Fruit fly (Drosophila melanogaster) whole organism, wandering third instar larva: Measurements from ENCODE around the gene Vps4.

Source experiments
- Abd-B ChIP-seq: fragments of >200 bp; optimal IDR thresholded peaks from 2 replicates; lab custom pipeline; 2017; ENCODE audit warnings: missing biosample characterization, missing genetic modification characterization
- CG32264 ChIP-seq: fragments of 200-800 bp; sonication (Bioruptor generic); optimal IDR thresholded peaks from 2 replicates; lab custom pipeline; 2016; ENCODE audit warnings: missing biosample characterization, missing genetic modification characterization
- CG9705 ChIP-seq: fragments of 200-800 bp; sonication (Bioruptor generic); optimal IDR thresholded peaks from 2 replicates; lab custom pipeline; 2018; ENCODE audit warnings: missing biosample characterization, mild to moderate bottlenecking, missing genetic modification characterization
- CrebA ChIP-seq: fragments of 200-800 bp; sonication (Bioruptor generic); optimal IDR thresholded peaks from 2 replicates; lab custom pipeline; 2016; ENCODE audit warnings: missing biosample characterization, mild to moderate bottlenecking, missing genetic modification characterization, borderline replicate concordance
- Dfd ChIP-seq: fragments of >200 bp; optimal IDR thresholded peaks from 2 replicates; lab custom pipeline; 2017; ENCODE audit warnings: missing biosample characterization, missing genetic modification characterization
- Dif ChIP-seq: fragments of 200-275, 200-300 bp; sonication (Bioruptor generic); optimal IDR thresholded peaks from 2 replicates; lab custom pipeline; 2018; ENCODE audit warnings: missing biosample characterization, missing genetic modification characterization; ENCODE audit not compliant: partially characterized antibody
- GATAd ChIP-seq: sonication (Bioruptor generic); optimal IDR thresholded peaks from 2 replicates; lab custom pipeline; 2016; ENCODE audit warnings: missing biosample characterization, missing genetic modification characterization
- HLH106 ChIP-seq: fragments of 200-800 bp; optimal IDR thresholded peaks from 3 replicates; lab custom pipeline; 2019; ENCODE audit warnings: missing biosample characterization, mild to moderate bottlenecking, missing genetic modification characterization, moderate library complexity
- Hnf4 ChIP-seq: fragments of 200-800 bp; sonication (Bioruptor generic); optimal IDR thresholded peaks from 2 replicates; lab custom pipeline; 2016; ENCODE audit warnings: missing biosample characterization, mild to moderate bottlenecking, missing genetic modification characterization
- Hr83 ChIP-seq: fragments of 200-300 bp; sonication (Bioruptor generic); optimal IDR thresholded peaks from 2 replicates; lab custom pipeline; 2016; ENCODE audit warnings: missing biosample characterization, mild to moderate bottlenecking, missing genetic modification characterization, moderate library complexity; ENCODE audit not compliant: poor library complexity, severe bottlenecking
- Jra ChIP-seq: sonication (Bioruptor generic); optimal IDR thresholded peaks from 2 replicates; lab custom pipeline; 2016; ENCODE audit warnings: missing biosample characterization, missing genetic modification characterization
- Myc ChIP-seq: fragments of >200 bp; optimal IDR thresholded peaks from 2 replicates; lab custom pipeline; 2017
- N ChIP-seq: fragments of >200 bp; optimal IDR thresholded peaks from 2 replicates; lab custom pipeline; 2018; ENCODE audit warnings: missing biosample characterization, missing external identifiers, missing genetic modification characterization
- Rel ChIP-seq, 2 experiments: fragments of 200-800 bp; sonication (Bioruptor generic) in 1 of 2; optimal IDR thresholded peaks; 2 replicates in 1 of 2; 3 replicates in 1 of 2; lab custom pipeline; 2016 to 2019; ENCODE audit warnings: mild to moderate bottlenecking in 2 of 2, missing biosample characterization in 2 of 2, missing genetic modification characterization in 2 of 2, moderate library complexity in 1 of 2
- Sp1 ChIP-seq: fragments of 200-800 bp; sonication (Bioruptor generic); optimal IDR thresholded peaks from 3 replicates; lab custom pipeline; 2019; ENCODE audit warnings: missing biosample characterization, mild to moderate bottlenecking, missing genetic modification characterization, moderate library complexity
- Vsx2 ChIP-seq: fragments of 200-300, 225-300 bp; sonication (Bioruptor generic); optimal IDR thresholded peaks from 2 replicates; lab custom pipeline; 2018; ENCODE audit warnings: missing biosample characterization, missing genetic modification characterization; ENCODE audit not compliant: partially characterized antibody
- br ChIP-seq: fragments of 200-800 bp; sonication (Bioruptor generic); optimal IDR thresholded peaks from 2 replicates; lab custom pipeline; 2016; ENCODE audit warnings: missing biosample characterization, missing genetic modification characterization
- brk ChIP-seq: fragments of 200-800 bp; sonication (Bioruptor generic); optimal IDR thresholded peaks from 2 replicates; lab custom pipeline; 2016; ENCODE audit warnings: missing biosample characterization, mild to moderate bottlenecking, missing genetic modification characterization
- dl ChIP-seq, 2 experiments: fragments of 175-275, 200-275 bp in 1 of 2; fragments of 200-275 bp in 1 of 2; sonication (Bioruptor generic); optimal IDR thresholded peaks; lab custom pipeline; 2018; ENCODE audit warnings: mild to moderate bottlenecking in 2 of 2, missing biosample characterization in 2 of 2, missing genetic modification characterization in 2 of 2, moderate library complexity in 2 of 2; ENCODE audit not compliant: partially characterized antibody in 2 of 2, insufficient read depth in 1 of 2
- dmrt93B ChIP-seq: fragments of 200-800 bp; sonication (Bioruptor generic); optimal IDR thresholded peaks from 2 replicates; lab custom pipeline; 2018; ENCODE audit warnings: missing biosample characterization, mild to moderate bottlenecking, missing genetic modification characterization
- dsf ChIP-seq: sonication (Bioruptor generic); optimal IDR thresholded peaks from 2 replicates; lab custom pipeline; 2016; ENCODE audit warnings: missing biosample characterization, missing genetic modification characterization, borderline replicate concordance
- ey ChIP-seq: fragments of 200-800 bp; sonication (Bioruptor generic); optimal IDR thresholded peaks from 2 replicates; lab custom pipeline; 2016; ENCODE audit warnings: missing biosample characterization, missing genetic modification characterization
- foxo ChIP-seq, 2 experiments: fragments of 200-800 bp; sonication (Bioruptor generic); optimal IDR thresholded peaks; 2 replicates in 1 of 2; 3 replicates in 1 of 2; lab custom pipeline; 2016 to 2017; ENCODE audit warnings: missing biosample characterization in 2 of 2, missing genetic modification characterization in 2 of 2
- fru ChIP-seq: fragments of 200-800 bp; sonication (Bioruptor generic); optimal IDR thresholded peaks from 3 replicates; lab custom pipeline; 2016; ENCODE audit warnings: missing biosample characterization, mild to moderate bottlenecking, missing genetic modification characterization
- h ChIP-seq: fragments of 200-800 bp; sonication (Bioruptor generic); optimal IDR thresholded peaks from 3 replicates; lab custom pipeline; 2016; ENCODE audit warnings: missing biosample characterization, mild to moderate bottlenecking, missing genetic modification characterization
- jim ChIP-seq: fragments of 175-275, 200-325 bp; sonication (Bioruptor generic); optimal IDR thresholded peaks from 2 replicates; lab custom pipeline; 2016; ENCODE audit warnings: missing biosample characterization, mild to moderate bottlenecking, missing genetic modification characterization
- pan ChIP-seq: fragments of >200 bp; optimal IDR thresholded peaks from 2 replicates; lab custom pipeline; 2017
- psq ChIP-seq: fragments of 200-800 bp; sonication (Bioruptor generic); optimal IDR thresholded peaks from 3 replicates; lab custom pipeline; 2017; ENCODE audit warnings: missing biosample characterization, mild to moderate bottlenecking, missing genetic modification characterization, moderate library complexity
- rgr ChIP-seq: fragments of 200-800 bp; sonication (Bioruptor generic); optimal IDR thresholded peaks from 3 replicates; lab custom pipeline; 2016; ENCODE audit warnings: missing biosample characterization, mild to moderate bottlenecking, missing genetic modification characterization
- sage ChIP-seq: fragments of 200-800 bp; sonication (Bioruptor generic); optimal IDR thresholded peaks from 2 replicates; lab custom pipeline; 2016; ENCODE audit warnings: missing biosample characterization, mild to moderate bottlenecking, missing genetic modification characterization
- tai ChIP-seq: sonication (Bioruptor generic); optimal IDR thresholded peaks from 2 replicates; lab custom pipeline; 2016; ENCODE audit warnings: missing biosample characterization, missing genetic modification characterization
- usp ChIP-seq: fragments of >200 bp; optimal IDR thresholded peaks from 2 replicates; lab custom pipeline; 2017; ENCODE audit warnings: missing biosample characterization, missing genetic modification characterization

Vps4 gene

dm6 chrX:17865103-17865502, 42.4 kb upstream of the Vps4 start:
- TF ChIP-seq Myc (lab: Kevin White, UChicago) (no peak), usp (no peak)

- no peak for TF ChIP-seq Dfd
- TF ChIP-seq Jra (GFP tag; lab: Kevin White, UChicago): no peak
- peak; percentile 19 for TF ChIP-seq Dif (GFP tag; lab: Kevin White, UChicago)
- TF ChIP-seq dl (GFP tag; optimal IDR thresholded peaks at IDR 0.05; lab: Kevin White, UChicago; ENCODE audit: insufficient read depth in 1 of 2, partially characterized antibody in 2 of 2): peak in 1 of 2 experiments; percentile 11
- TF ChIP-seq Rel (GFP tag; optimal IDR thresholded peaks at IDR 0.05; lab: Kevin White, UChicago): no peak
- no peak for TF ChIP-seq Rel (tag; optimal IDR thresholded peaks at IDR 0.05; lab: Kevin White, UChicago)
- TF ChIP-seq brk (GFP tag; lab: Kevin White, UChicago): no peak
- TF ChIP-seq Abd-B: no peak
- TF ChIP-seq pan (lab: Kevin White, UChicago): no peak
- no peak for TF ChIP-seq sage
- TF ChIP-seq Hr83 (GFP tag; lab: Kevin White, UChicago): no peak
- TF ChIP-seq CrebA (GFP tag; lab: Kevin White, UChicago): no peak
- peak; percentile 3 for TF ChIP-seq fru
- no peak for TF ChIP-seq dsf
- no peak for TF ChIP-seq Vsx2 (GFP tag; lab: Kevin White, UChicago)
- TF ChIP-seq rgr (GFP tag; lab: Kevin White, UChicago): no peak
- no peak for TF ChIP-seq Myc (lab: Kevin White, UChicago)
- TF ChIP-seq foxo (GFP tag; optimal IDR thresholded peaks at IDR 0.05; lab: Kevin White, UChicago): no peak
- TF ChIP-seq CG32264 (GFP tag; lab: Kevin White, UChicago): no peak
- TF ChIP-seq psq (GFP tag; lab: Kevin White, UChicago): no peak
Measured at dm6 chrX:17870614-17871394, 36.7 kb upstream of the Vps4 start.

- TF ChIP-seq Dif (GFP tag; lab: Kevin White, UChicago) (no peak), dmrt93B (GFP tag; lab: Kevin White, UChicago) (no peak), foxo (GFP tag; optimal IDR thresholded peaks at IDR 0.05; lab: Kevin White, UChicago) (no peak), br (no peak)
Measured at dm6 chrX:17872310-17872709, 35.2 kb upstream of the Vps4 start.

dm6 chrX:17873329-17873728, 34.2 kb upstream of the Vps4 start:
- TF ChIP-seq CG9705 (GFP tag; lab: Kevin White, UChicago): no peak
- TF ChIP-seq jim: no peak
- no peak for TF ChIP-seq sage
- TF ChIP-seq rgr (GFP tag; lab: Kevin White, UChicago): no peak
- TF ChIP-seq tai (GFP tag; lab: Kevin White, UChicago): no peak
- TF ChIP-seq dsf: no peak
- TF ChIP-seq h: no peak
- TF ChIP-seq pan (lab: Kevin White, UChicago): no peak
- TF ChIP-seq ey (GFP tag; lab: Kevin White, UChicago): no peak
- TF ChIP-seq Hnf4 (GFP tag; lab: Kevin White, UChicago): no peak
- TF ChIP-seq foxo (GFP tag; optimal IDR thresholded peaks at IDR 0.05; lab: Kevin White, UChicago): no peak
- TF ChIP-seq N: no peak
- TF ChIP-seq Hr83 (GFP tag; lab: Kevin White, UChicago): no peak
- TF ChIP-seq GATAd: no peak
- no peak for TF ChIP-seq HLH106
- TF ChIP-seq Rel (GFP tag; optimal IDR thresholded peaks at IDR 0.05; lab: Kevin White, UChicago): no peak
- no peak for TF ChIP-seq Rel (tag; optimal IDR thresholded peaks at IDR 0.05; lab: Kevin White, UChicago)
- TF ChIP-seq Sp1: no peak
